Worm (Caenorhabditis elegans) whole organism, L4 larva: ENCODE results near the gene set-31.
A peak's percentile ranks its signal among the peaks of the same experiment; 100 is the strongest.

Experiments
- F26F4.8 ChIP-seq: fragments of 200-800 bp; sonication (Bioruptor generic); conservative IDR thresholded peaks from 2 replicates; pipeline ENCODE4 v1.3.6; 2022; ENCODE audit warnings: missing genetic modification characterization, missing compliant biosample characterization
- T26A8.4 ChIP-seq: fragments of 200-800 bp; sonication (Bioruptor generic); IDR thresholded peaks from 2 replicates; pipeline ENCODE4 v1.3.6; 2022; ENCODE audit warnings: missing genetic modification characterization, missing compliant biosample characterization
- daf-19 ChIP-seq: fragments of 200-800 bp; sonication (Bioruptor generic); conservative IDR thresholded peaks from 2 replicates; pipeline ENCODE4 v1.3.6; 2022; ENCODE audit warnings: missing genetic modification characterization, missing compliant biosample characterization
- dve-1 ChIP-seq: sonication (generic microtip); optimal IDR thresholded peaks from 2 replicates; lab custom pipeline; 2017; ENCODE audit warnings: antibody characterized with exemption, mild to moderate bottlenecking, missing genetic modification characterization, missing compliant biosample characterization; ENCODE audit not compliant: insufficient read depth
- hmg-1.1 ChIP-seq: fragments of 200-800 bp; sonication (Bioruptor generic); IDR thresholded peaks from 2 replicates; pipeline ENCODE4 v1.3.6; 2022; ENCODE audit warnings: missing genetic modification reagents, missing genetic modification characterization, missing compliant biosample characterization
- lim-7 ChIP-seq: fragments of 200-800 bp; sonication (Bioruptor generic); IDR thresholded peaks from 2 replicates; pipeline ENCODE4 v1.3.6; 2022; ENCODE audit warnings: missing genetic modification characterization, missing compliant biosample characterization
- lin-1 ChIP-seq: fragments of 200-800 bp; sonication (Bioruptor generic); IDR thresholded peaks from 2 replicates; pipeline ENCODE4 v1.3.6; 2022; ENCODE audit warnings: missing genetic modification reagents, missing genetic modification characterization, missing compliant biosample characterization
- lin-29 ChIP-seq: fragments of 200-800 bp; sonication (Bioruptor generic); IDR thresholded peaks from 2 replicates; pipeline ENCODE4 v1.3.6; 2022; ENCODE audit warnings: missing genetic modification reagents, missing genetic modification characterization, missing compliant biosample characterization
- unc-62 ChIP-seq, 3 experiments: fragments of 150-350 bp in 1 of 3; sonication (generic microtip); optimal IDR thresholded peaks in 2 of 3; peaks in 1 of 3; 1 replicate in 1 of 3; 2 replicates in 2 of 3; lab custom pipeline; 2014 to 2017; ENCODE audit warnings: missing biosample characterization in 3 of 3, missing genetic modification characterization in 3 of 3, missing genetic modification reagents in 3 of 3, missing genotype in 1 of 3
- zag-1 ChIP-seq: fragments of 150-350 bp; optimal IDR thresholded peaks from 2 replicates; lab custom pipeline; 2014; ENCODE audit warnings: missing biosample characterization, missing genetic modification characterization
- ztf-11 ChIP-seq: fragments of 150-350 bp; optimal IDR thresholded peaks from 2 replicates; lab custom pipeline; 2014; ENCODE audit warnings: missing biosample characterization, missing genetic modification characterization

- TF ChIP-seq lim-7 (GFP tag; lab: Robert Waterston, UW) (no peak), F26F4.8 (GFP tag; lab: Robert Waterston, UW) (no peak), dve-1 (peak; percentile 61), T26A8.4 (GFP tag; lab: Robert Waterston, UW) (no peak), lin-1 (GFP tag; lab: Robert Waterston, UW) (no peak), daf-19 (GFP tag; lab: Robert Waterston, UW) (no peak), ztf-11 (no peak), hmg-1.1 (GFP tag; lab: Robert Waterston, UW) (no peak), unc-62 (GFP tag; optimal IDR thresholded peaks at IDR 0.05 in 1 of 2; lab: Kevin White, UChicago) (no peak), unc-62 (tag; optimal IDR thresholded peaks at IDR 0.05; lab: Kevin White, UChicago) (no peak), zag-1 (tag; lab: Kevin White, UChicago) (no peak), lin-29 (GFP tag; lab: Robert Waterston, UW) (no peak)
Observed at ce11 chrV:14414032-14414431, 3.7 kb upstream of the set-31 start.
